Fruit fly (Drosophila melanogaster) whole organism, embryonic: ENCODE measurements around the gene cher.

Experiments
- Blimp-1 ChIP-seq: fragments of 200-800 bp; sonication (Bioruptor generic); optimal IDR thresholded peaks from 3 replicates; lab custom pipeline; 2018; ENCODE audit warnings: missing biosample characterization, missing genetic modification characterization, mild to moderate bottlenecking, moderate library complexity, missing genetic modification reagents
- CG10267 ChIP-seq: fragments of 200-800 bp; sonication (Bioruptor generic); optimal IDR thresholded peaks from 2 replicates; lab custom pipeline; 2018; ENCODE audit warnings: missing biosample characterization, mild to moderate bottlenecking, missing genetic modification characterization, moderate library complexity
- CG10959 ChIP-seq: fragments of 200-800 bp; sonication (Bioruptor generic); IDR thresholded peaks from 2 replicates; pipeline ENCODE4 v1.3.6; 2022; ENCODE audit warnings: missing biosample characterization, missing genetic modification characterization
- CG12942 ChIP-seq: fragments of 200-800 bp; sonication (Bioruptor generic); optimal IDR thresholded peaks from 3 replicates; lab custom pipeline; 2016; ENCODE audit warnings: missing biosample characterization, missing genetic modification characterization
- CG14014 ChIP-seq: fragments of 200-800 bp; sonication (Bioruptor generic); IDR thresholded peaks from 2 replicates; pipeline ENCODE4 v1.3.6; 2022; ENCODE audit warnings: missing biosample characterization, missing genetic modification characterization
- CG15269 ChIP-seq: fragments of 200-800 bp; sonication (Bioruptor generic); optimal IDR thresholded peaks from 2 replicates; lab custom pipeline; 2018; ENCODE audit warnings: missing biosample characterization, mild to moderate bottlenecking, missing genetic modification characterization, moderate library complexity
- CG1602 ChIP-seq: fragments of 200-800 bp; sonication (Bioruptor generic); optimal IDR thresholded peaks from 3 replicates; lab custom pipeline; 2016; ENCODE audit warnings: missing biosample characterization, missing genetic modification characterization
- CG16815 ChIP-seq: fragments of 200-800 bp; sonication (Bioruptor generic); optimal IDR thresholded peaks from 3 replicates; lab custom pipeline; 2017; ENCODE audit warnings: missing biosample characterization, mild to moderate bottlenecking, missing genetic modification characterization
- CG17328 ChIP-seq: fragments of 200-800 bp; sonication (Bioruptor generic); IDR thresholded peaks from 2 replicates; pipeline ENCODE4 v1.3.6; 2022; ENCODE audit warnings: missing biosample characterization, missing genetic modification characterization
- CG17385 ChIP-seq: fragments of 200-800 bp; sonication (Bioruptor generic); optimal IDR thresholded peaks from 3 replicates; lab custom pipeline; 2018; ENCODE audit warnings: missing biosample characterization, mild to moderate bottlenecking, missing genetic modification characterization
- CG17802 ChIP-seq: fragments of 200-800 bp; sonication (Bioruptor generic); optimal IDR thresholded peaks from 2 replicates; lab custom pipeline; 2018; ENCODE audit warnings: missing biosample characterization, mild to moderate bottlenecking, missing genetic modification characterization, moderate library complexity
- CG1792 ChIP-seq: fragments of 200-800 bp; sonication (Bioruptor generic); optimal IDR thresholded peaks from 2 replicates; lab custom pipeline; 2016; ENCODE audit warnings: missing biosample characterization, missing genetic modification characterization
- CG2678 ChIP-seq: fragments of 200-800 bp; sonication (Bioruptor generic); optimal IDR thresholded peaks from 3 replicates; lab custom pipeline; 2019; ENCODE audit warnings: missing biosample characterization, mild to moderate bottlenecking, missing genetic modification characterization, moderate library complexity
- CG30431 ChIP-seq: fragments of 200-800 bp; sonication (Bioruptor generic); optimal IDR thresholded peaks from 2 replicates; lab custom pipeline; 2017; ENCODE audit warnings: missing biosample characterization, missing genetic modification characterization
- CG3838 ChIP-seq: fragments of 200-800 bp; sonication (Bioruptor generic); optimal IDR thresholded peaks from 3 replicates; lab custom pipeline; 2016; ENCODE audit warnings: missing biosample characterization, missing genetic modification characterization
- CG3995 ChIP-seq: fragments of 200-800 bp; sonication (Bioruptor generic); optimal IDR thresholded peaks from 3 replicates; lab custom pipeline; 2016; ENCODE audit warnings: missing biosample characterization, missing genetic modification characterization
- CG43689 ChIP-seq: fragments of 200-800 bp; sonication (Bioruptor generic); IDR thresholded peaks from 2 replicates; pipeline ENCODE4 v1.3.6; 2022; ENCODE audit warnings: missing biosample characterization, missing genetic modification characterization
- CG5180 ChIP-seq: fragments of 200-800 bp; sonication (Bioruptor generic); optimal IDR thresholded peaks from 3 replicates; lab custom pipeline; 2017; ENCODE audit warnings: missing biosample characterization, missing genetic modification characterization, mild to moderate bottlenecking, moderate library complexity, missing genetic modification reagents
- CG6689 ChIP-seq: fragments of 200-800 bp; sonication (Bioruptor generic); IDR thresholded peaks from 2 replicates; pipeline ENCODE4 v1.3.6; 2022; ENCODE audit warnings: missing biosample characterization, missing genetic modification characterization
- CG6791 ChIP-seq: fragments of 200-800 bp; sonication (Bioruptor generic); IDR thresholded peaks from 3 replicates; pipeline ENCODE4 v1.3.6; 2022; ENCODE audit warnings: missing biosample characterization, missing genetic modification characterization; ENCODE audit not compliant: partially characterized antibody
- CG7745 ChIP-seq: fragments of 200-800 bp; sonication (Bioruptor generic); optimal IDR thresholded peaks from 2 replicates; lab custom pipeline; 2018; ENCODE audit warnings: missing biosample characterization, mild to moderate bottlenecking, missing genetic modification characterization, moderate library complexity
- CG9215 ChIP-seq: fragments of 200-800 bp; sonication (Bioruptor generic); IDR thresholded peaks from 2 replicates; pipeline ENCODE4 v1.3.6; 2022; ENCODE audit warnings: missing biosample characterization, missing genetic modification characterization
- CTCF ChIP-seq: fragments of 200-800 bp; sonication (Bioruptor generic); optimal IDR thresholded peaks from 2 replicates; lab custom pipeline; 2017; ENCODE audit warnings: missing biosample characterization, mild to moderate bottlenecking, missing genetic modification characterization, moderate library complexity
- Dfd ChIP-seq, 2 experiments: fragments of >200 bp; optimal IDR thresholded peaks; 2 replicates each; lab custom pipeline; 2017; ENCODE audit warnings: missing biosample characterization in 2 of 2, missing genetic modification characterization in 2 of 2
- Ets65A ChIP-seq: fragments of 200-800 bp; sonication (Bioruptor generic); peaks from one replicate; lab custom pipeline; 2016; ENCODE audit warnings: missing biosample characterization, missing genetic modification characterization
- Gug ChIP-seq: fragments of 200-800 bp; sonication (Bioruptor generic); IDR thresholded peaks from 4 replicates; pipeline ENCODE4 v1.3.6; 2022; ENCODE audit warnings: missing biosample characterization, missing genetic modification characterization
- HLHmδ ChIP-seq: fragments of 200-800 bp; sonication (Bioruptor generic); optimal IDR thresholded peaks from 2 replicates; lab custom pipeline; 2018; ENCODE audit warnings: missing biosample characterization, mild to moderate bottlenecking, missing genetic modification characterization, moderate library complexity
- Hr39 ChIP-seq: fragments of >200 bp; optimal IDR thresholded peaks from 2 replicates; lab custom pipeline; 2017
- Hr78 ChIP-seq, 2 experiments: fragments of 200-800 bp in 1 of 2; fragments of >200 bp in 1 of 2; sonication (Bioruptor generic) in 1 of 2; optimal IDR thresholded peaks; 2 replicates each; lab custom pipeline; 2017 to 2019; ENCODE audit warnings: missing biosample characterization in 2 of 2, missing genetic modification characterization in 2 of 2, mild to moderate bottlenecking in 1 of 2, moderate library complexity in 1 of 2
- Mes4 ChIP-seq: fragments of 200-800 bp; sonication (Bioruptor generic); optimal IDR thresholded peaks from 2 replicates; lab custom pipeline; 2016; ENCODE audit warnings: missing biosample characterization, missing genetic modification characterization
- NC2α ChIP-seq: fragments of 200-800 bp; sonication (Bioruptor generic); optimal IDR thresholded peaks from 2 replicates; lab custom pipeline; 2016; ENCODE audit warnings: missing biosample characterization, missing genetic modification characterization
- Oli ChIP-seq: fragments of 200-800 bp; sonication (Bioruptor generic); optimal IDR thresholded peaks from 2 replicates; lab custom pipeline; 2018; ENCODE audit warnings: missing biosample characterization, mild to moderate bottlenecking, missing genetic modification characterization, moderate library complexity
- TFAM ChIP-seq: fragments of 200-800 bp; sonication (Bioruptor generic); optimal IDR thresholded peaks from 2 replicates; lab custom pipeline; 2017; ENCODE audit warnings: missing biosample characterization, missing genetic modification characterization, inconsistent platforms
- Xbp1 ChIP-seq: fragments of 200-800 bp; sonication (Bioruptor generic); optimal IDR thresholded peaks from 3 replicates; lab custom pipeline; 2016; ENCODE audit warnings: missing biosample characterization, mild to moderate bottlenecking, missing genetic modification characterization
- Xrp1 ChIP-seq: fragments of 200-800 bp; sonication (Bioruptor generic); IDR thresholded peaks from 2 replicates; pipeline ENCODE4 v1.3.6; 2022; ENCODE audit warnings: missing biosample characterization, missing genetic modification characterization
- ap ChIP-seq: fragments of 200-800 bp; sonication (Bioruptor generic); IDR thresholded peaks from 2 replicates; pipeline ENCODE4 v1.3.6; 2022; ENCODE audit warnings: missing biosample characterization, missing genetic modification characterization
- az2 ChIP-seq: fragments of 200-800 bp; sonication (Bioruptor generic); optimal IDR thresholded peaks from 3 replicates; lab custom pipeline; 2016; ENCODE audit warnings: missing biosample characterization, missing genetic modification characterization
- bigmax ChIP-seq: fragments of 200-800 bp; sonication (Bioruptor generic); optimal IDR thresholded peaks from 2 replicates; lab custom pipeline; 2018; ENCODE audit warnings: missing biosample characterization, mild to moderate bottlenecking, missing genetic modification characterization
- da ChIP-seq: fragments of 200-800 bp; sonication (Bioruptor generic); optimal IDR thresholded peaks from 2 replicates; lab custom pipeline; 2016; ENCODE audit warnings: missing biosample characterization, missing genetic modification characterization
- dimm ChIP-seq: fragments of 200-800 bp; sonication (Bioruptor generic); IDR thresholded peaks from 2 replicates; pipeline ENCODE4 v1.3.6; 2022; ENCODE audit warnings: missing biosample characterization, missing genetic modification characterization
- fd102C ChIP-seq: fragments of 200-800 bp; sonication (Bioruptor generic); optimal IDR thresholded peaks from 2 replicates; lab custom pipeline; 2018; ENCODE audit warnings: missing biosample characterization, mild to moderate bottlenecking, missing genetic modification characterization, moderate library complexity
- gsb-n ChIP-seq: fragments of 200-800 bp; sonication (Bioruptor generic); optimal IDR thresholded peaks from 3 replicates; lab custom pipeline; 2018; ENCODE audit warnings: missing biosample characterization, mild to moderate bottlenecking, missing genetic modification characterization
- lov ChIP-seq, 2 experiments: fragments of 200-800 bp in 1 of 2; fragments of >200 bp in 1 of 2; sonication (Bioruptor generic) in 1 of 2; IDR thresholded peaks in 1 of 2; optimal IDR thresholded peaks in 1 of 2; 2 replicates in 1 of 2; 3 replicates in 1 of 2; pipeline versions ENCODE4 v1.3.6 to Lab custom; 2017 to 2022; ENCODE audit warnings: missing biosample characterization in 1 of 2, missing genetic modification characterization in 1 of 2
- nau ChIP-seq: fragments of 200-800 bp; sonication (Bioruptor generic); optimal IDR thresholded peaks from 3 replicates; lab custom pipeline; 2017; ENCODE audit warnings: missing biosample characterization, mild to moderate bottlenecking, missing genetic modification characterization, missing genetic modification reagents
- nmo ChIP-seq: fragments of 200-800 bp; sonication (Bioruptor generic); optimal IDR thresholded peaks from 2 replicates; lab custom pipeline; 2018; ENCODE audit warnings: missing biosample characterization, mild to moderate bottlenecking, missing genetic modification characterization, moderate library complexity
- psq ChIP-seq: fragments of 200-800 bp; sonication (Bioruptor generic); optimal IDR thresholded peaks from 2 replicates; lab custom pipeline; 2017; ENCODE audit warnings: missing biosample characterization, missing genetic modification characterization
- row ChIP-seq: fragments of 200-800 bp; sonication (Bioruptor generic); IDR thresholded peaks from 3 replicates; pipeline ENCODE4 v1.3.6; 2022; ENCODE audit warnings: missing biosample characterization, missing genetic modification characterization
- sima ChIP-seq: fragments of 200-800 bp; sonication (Bioruptor generic); optimal IDR thresholded peaks from 2 replicates; lab custom pipeline; 2016; ENCODE audit warnings: missing biosample characterization, missing genetic modification characterization
- sqz ChIP-seq: fragments of 200-800 bp; sonication (Bioruptor generic); optimal IDR thresholded peaks from 3 replicates; lab custom pipeline; 2018; ENCODE audit warnings: missing biosample characterization, mild to moderate bottlenecking, missing genetic modification characterization
- stwl ChIP-seq: fragments of 200-800 bp; sonication (Bioruptor generic); optimal IDR thresholded peaks from 3 replicates; lab custom pipeline; 2018; ENCODE audit warnings: missing biosample characterization, mild to moderate bottlenecking, missing genetic modification characterization, moderate library complexity
- usp ChIP-seq: fragments of >200 bp; optimal IDR thresholded peaks from 2 replicates; lab custom pipeline; 2017; ENCODE audit warnings: missing biosample characterization, missing genetic modification characterization
- zen2 ChIP-seq: fragments of 200-800 bp; sonication (Bioruptor generic); IDR thresholded peaks from 3 replicates; pipeline ENCODE4 v1.3.6; 2022; ENCODE audit warnings: missing biosample characterization, missing genetic modification characterization; ENCODE audit not compliant: partially characterized antibody
- zfh2 ChIP-seq: fragments of 200-800 bp; sonication (Bioruptor generic); optimal IDR thresholded peaks from 2 replicates; lab custom pipeline; 2016; ENCODE audit warnings: missing biosample characterization, missing genetic modification characterization

The cher gene

dm6 chr3R:17115668-17116067 lies 9.5 kb downstream of the cher start (continued):
- TF ChIP-seq CG16815: no peak
- no peak for TF ChIP-seq az2 (GFP tag; lab: Kevin White, UChicago)
- no peak for TF ChIP-seq Dfd (GFP tag; optimal IDR thresholded peaks at IDR 0.05; lab: Kevin White, UChicago)
- no peak for TF ChIP-seq CG10959 (GFP tag; lab: Robert Waterston, UW)
- TF ChIP-seq Gug (GFP tag; lab: Robert Waterston, UW): no peak
- no peak for TF ChIP-seq CG10267 (tag; lab: Kevin White, UChicago)
- TF ChIP-seq usp: no peak
- peak; percentile 35 for TF ChIP-seq nau (GFP tag; lab: Kevin White, UChicago)
- no peak for TF ChIP-seq zen2 (GFP tag; lab: Robert Waterston, UW)
- no peak for TF ChIP-seq CG14014
- peak; percentile 59 for TF ChIP-seq CG7745 (tag; lab: Kevin White, UChicago)
- no peak for TF ChIP-seq Xbp1 (GFP tag; lab: Kevin White, UChicago)
- TF ChIP-seq Blimp-1 (GFP tag; lab: Kevin White, UChicago): peak; percentile 15
- TF ChIP-seq CG43689 (GFP tag; lab: Robert Waterston, UW): no peak
- peak in 1 of 2 experiments; percentile 51 for TF ChIP-seq Hr78 (GFP tag; optimal IDR thresholded peaks at IDR 0.05; lab: Kevin White, UChicago)
- TF ChIP-seq lov (optimal IDR thresholded peaks at IDR 0.05; lab: Kevin White, UChicago): no peak
- TF ChIP-seq lov (GFP tag; IDR thresholded peaks at IDR 0.05; lab: Robert Waterston, UW): no peak
- TF ChIP-seq gsb-n (tag; lab: Kevin White, UChicago): no peak
- TF ChIP-seq CG1792: no peak
- TF ChIP-seq CG5180 (GFP tag; lab: Kevin White, UChicago): no peak
- no peak for TF ChIP-seq CG15269 (tag; lab: Kevin White, UChicago)
- no peak for TF ChIP-seq CTCF (GFP tag; lab: Kevin White, UChicago)
- no peak for TF ChIP-seq Oli
- TF ChIP-seq CG3995: no peak
- TF ChIP-seq Ets65A (GFP tag; lab: Kevin White, UChicago): no peak
- TF ChIP-seq stwl (tag; lab: Kevin White, UChicago): no peak
- TF ChIP-seq Xrp1 (GFP tag; lab: Robert Waterston, UW): no peak
- TF ChIP-seq Hr39 (lab: Kevin White, UChicago): no peak
- TF ChIP-seq sima (GFP tag; lab: Kevin White, UChicago): no peak
- no peak for TF ChIP-seq fd102C (GFP tag; lab: Kevin White, UChicago)
- TF ChIP-seq nmo (GFP tag; lab: Kevin White, UChicago): no peak
- no peak for TF ChIP-seq CG17385 (GFP tag; lab: Kevin White, UChicago)
- no peak for TF ChIP-seq psq (GFP tag; lab: Kevin White, UChicago)
- TF ChIP-seq CG3838: no peak
- TF ChIP-seq CG30431: no peak
- no peak for TF ChIP-seq ap (GFP tag; lab: Robert Waterston, UW)
- no peak for TF ChIP-seq CG17802
- no peak for TF ChIP-seq zfh2 (GFP tag; lab: Kevin White, UChicago)
- TF ChIP-seq dimm (GFP tag; lab: Robert Waterston, UW): no peak
- no peak for TF ChIP-seq row (GFP tag; lab: Robert Waterston, UW)
- no peak for TF ChIP-seq NC2α (GFP tag; lab: Kevin White, UChicago)
- no peak for TF ChIP-seq CG9215 (GFP tag; lab: Robert Waterston, UW)
- no peak for TF ChIP-seq HLHmδ
- TF ChIP-seq sqz (GFP tag; lab: Kevin White, UChicago): peak; percentile 77
- no peak for TF ChIP-seq CG6791 (GFP tag; lab: Robert Waterston, UW)
- TF ChIP-seq CG1602 (GFP tag; lab: Kevin White, UChicago): no peak
- no peak for TF ChIP-seq bigmax (GFP tag; lab: Kevin White, UChicago)
- no peak for TF ChIP-seq TFAM (GFP tag; lab: Kevin White, UChicago)
- peak; percentile 64 for TF ChIP-seq CG2678 (tag; lab: Kevin White, UChicago)
- no peak for TF ChIP-seq Mes4 (GFP tag; lab: Kevin White, UChicago)
- no peak for TF ChIP-seq CG17328
- TF ChIP-seq CG12942 (GFP tag; lab: Kevin White, UChicago): no peak
- no peak for TF ChIP-seq da (GFP tag; lab: Kevin White, UChicago)
- TF ChIP-seq CG6689: no peak
